Worm (Caenorhabditis elegans): ENCODE measurements around the gene C56A3.8.
A peak's percentile ranks its signal among the peaks of the same experiment; 100 is the strongest.

The C56A3.8 gene

ce11 chrV:13580696-13581095 is 20.6 kb downstream of the C56A3.8 start, which contains the start of gene C50B8.5:
TSS of gene C50B8.5 (plus strand) at chrV:13580968.
- TF ChIP-seq aha-1 (tag; optimal IDR thresholded peaks at IDR 0.05) (no peak), isw-1 (GFP tag; IDR thresholded peaks at IDR 0.05) (no peak), sox-4 (tag; optimal IDR thresholded peaks at IDR 0.05) (no peak), elt-2 (tag; optimal IDR thresholded peaks at IDR 0.05) (peak; percentile 42)

- TF ChIP-seq lir-3 (tag; optimal IDR thresholded peaks at IDR 0.05; ENCODE audit: poor library complexity) (no peak), sox-4 (tag; optimal IDR thresholded peaks at IDR 0.05) (no peak), zip-4 (GFP tag; optimal IDR thresholded peaks at IDR 0.05) (no peak)
Measured at ce11 chrV:13584484-13584883, 24.4 kb downstream of the C56A3.8 start, which contains the start of gene F53F4.1. TSS of gene F53F4.1 (plus strand) at chrV:13584784.

ce11 chrV:13587902-13588301 is 27.8 kb downstream of the C56A3.8 start, which contains the start of gene F53F4.17:
TSS of gene F53F4.17 (plus strand) at chrV:13588202.
- no peak for TF ChIP-seq nhr-28 (tag; optimal IDR thresholded peaks at IDR 0.05)
- no peak for TF ChIP-seq sptf-1 (tag; optimal IDR thresholded peaks at IDR 0.05)
- no peak for TF ChIP-seq unc-130 (tag; optimal IDR thresholded peaks at IDR 0.05)
- no peak for TF ChIP-seq efl-1 (optimal IDR thresholded peaks at IDR 0.05)
- no peak for TF ChIP-seq efl-1 (GFP tag; optimal IDR thresholded peaks at IDR 0.05 in 1 of 2)
- TF ChIP-seq unc-86 (tag; optimal IDR thresholded peaks at IDR 0.05): no peak

- TF ChIP-seq ceh-90 (tag; optimal IDR thresholded peaks at IDR 0.05) (no peak), nhr-85 (tag) (no peak), swsn-7 (tag; optimal IDR thresholded peaks at IDR 0.05) (no peak), snpc-4 (tag; optimal IDR thresholded peaks at IDR 0.05) (no peak), blmp-1 (tag; optimal IDR thresholded peaks at IDR 0.05) (no peak), ztf-4 (tag; optimal IDR thresholded peaks at IDR 0.05) (no peak), zip-4 (GFP tag; optimal IDR thresholded peaks at IDR 0.05) (no peak), C34B4.2 (tag; optimal IDR thresholded peaks at IDR 0.05) (no peak), mef-2 (tag; optimal IDR thresholded peaks at IDR 0.05) (no peak), nhr-76 (tag; optimal IDR thresholded peaks at IDR 0.05) (no peak), Y116A8C.19 (tag; optimal IDR thresholded peaks at IDR 0.05; ENCODE audit: borderline replicate concordance) (no peak), ceh-82 (tag; optimal IDR thresholded peaks at IDR 0.05) (no peak), egl-27 (tag; optimal IDR thresholded peaks at IDR 0.05) (no peak), aha-1 (tag; optimal IDR thresholded peaks at IDR 0.05) (no peak), tlp-1 (tag; optimal IDR thresholded peaks at IDR 0.05) (no peak)
Measured at ce11 chrV:13589494-13590176, 29.6 kb downstream of the C56A3.8 start, which contains the start of the genes F53F4.2 and F53F4.18. TSS of gene F53F4.2 (minus strand) at chrV:13589594. TSS of gene F53F4.18 (plus strand) at chrV:13590126.

- no peak for TF ChIP-seq tlp-1 (tag; optimal IDR thresholded peaks at IDR 0.05)
- TF ChIP-seq skn-1 (tag; optimal IDR thresholded peaks at IDR 0.05): no peak
- TF ChIP-seq sox-4 (tag; optimal IDR thresholded peaks at IDR 0.05): no peak
- peak; percentile 57 for TF ChIP-seq lin-15B (tag; optimal IDR thresholded peaks at IDR 0.05)
- peak; percentile 46 to 66 for TF ChIP-seq efl-1 (optimal IDR thresholded peaks at IDR 0.05)
- peak; percentile 58 to 95 for TF ChIP-seq efl-1 (GFP tag; optimal IDR thresholded peaks at IDR 0.05 in 1 of 2)
- TF ChIP-seq elt-2 (tag; optimal IDR thresholded peaks at IDR 0.05): no peak
- no peak for TF ChIP-seq hlh-17 (GFP tag; optimal IDR thresholded peaks at IDR 0.05; ENCODE audit: borderline replicate concordance)
- TF ChIP-seq unc-30 (tag; optimal IDR thresholded peaks at IDR 0.05): no peak
- TF ChIP-seq aly-2 (tag; optimal IDR thresholded peaks at IDR 0.05): no peak
- no peak for TF ChIP-seq C34B4.2 (tag; optimal IDR thresholded peaks at IDR 0.05)
- TF ChIP-seq C04F5.9 (tag; optimal IDR thresholded peaks at IDR 0.05): no peak
- TF ChIP-seq fkh-4 (tag; optimal IDR thresholded peaks at IDR 0.05; ENCODE audit: borderline replicate concordance): peak; percentile 4
- peak; percentile 37 for TF ChIP-seq tbx-2 (tag; optimal IDR thresholded peaks at IDR 0.05)
- TF ChIP-seq unc-86 (tag; optimal IDR thresholded peaks at IDR 0.05): no peak
- TF ChIP-seq ztf-4 (tag; optimal IDR thresholded peaks at IDR 0.05): no peak
- TF ChIP-seq pag-3 (tag; optimal IDR thresholded peaks at IDR 0.05; ENCODE audit: borderline replicate concordance, insufficient read depth): no peak
- TF ChIP-seq nhr-19 (GFP tag; conservative IDR thresholded peaks at IDR 0.05): no peak; the same call in 1 of the 2 replicates
- TF ChIP-seq ceh-90 (tag; optimal IDR thresholded peaks at IDR 0.05): no peak
- TF ChIP-seq snpc-4 (tag; optimal IDR thresholded peaks at IDR 0.05): peak; percentile 0
- peak; percentile 32 for TF ChIP-seq nhr-85 (tag)
- TF ChIP-seq lir-3 (tag; optimal IDR thresholded peaks at IDR 0.05; ENCODE audit: poor library complexity): peak; percentile 29
- no peak for TF ChIP-seq sup-37 (GFP tag; optimal IDR thresholded peaks at IDR 0.05)
- TF ChIP-seq ets-5 (GFP tag; IDR thresholded peaks at IDR 0.05): no peak
- peak; percentile 60 for TF ChIP-seq nhr-20 (tag; optimal IDR thresholded peaks at IDR 0.05)
- no peak for TF ChIP-seq grh-1 (GFP tag; IDR thresholded peaks at IDR 0.05)
- no peak for TF ChIP-seq zip-4 (GFP tag; optimal IDR thresholded peaks at IDR 0.05)
- peak; percentile 63 for TF ChIP-seq mep-1 (tag; optimal IDR thresholded peaks at IDR 0.05)
- TF ChIP-seq swsn-7 (tag; optimal IDR thresholded peaks at IDR 0.05): peak; percentile 57
- TF ChIP-seq isw-1 (GFP tag; IDR thresholded peaks at IDR 0.05): no peak
Measured at ce11 chrV:13591504-13592174, 31.6 kb downstream of the C56A3.8 start, which contains the start of gene tbcb-1. TSS of gene tbcb-1 (plus strand) at chrV:13592124.

Data from whole organism, L1 larva.